Fruit fly (Drosophila melanogaster): ENCODE data around the gene Vps15.
A peak's percentile ranks its signal among the peaks of the same experiment; 100 is the strongest.

Vps15 gene

DNA sequence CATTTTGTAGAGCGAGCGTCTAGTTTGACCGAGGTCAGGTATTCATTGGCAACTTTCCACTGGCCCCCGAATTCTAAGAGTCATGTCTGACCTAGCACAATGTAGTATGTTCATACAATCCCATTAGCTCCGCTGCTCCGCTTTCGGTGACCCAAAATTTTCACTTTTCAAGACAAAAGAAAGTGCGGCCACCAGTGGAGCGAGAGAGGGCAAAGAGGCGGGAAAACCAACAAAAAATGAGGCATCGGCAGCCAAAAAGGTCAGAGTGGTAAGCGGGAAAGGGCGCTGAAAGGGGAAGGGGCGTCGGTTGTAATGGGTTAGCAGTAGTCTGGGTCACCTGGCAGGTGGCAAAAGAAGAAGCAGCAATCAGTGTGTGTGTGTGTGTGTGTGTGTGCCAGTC lies 30.1 kb downstream of the Vps15 start (continued):
- TF ChIP-seq dan (GFP tag; IDR thresholded peaks at IDR 0.05) (no peak), pfk (GFP tag; optimal IDR thresholded peaks at IDR 0.05) (no peak), Aef1 (GFP tag; IDR thresholded peaks at IDR 0.05) (no peak), sr (GFP tag; IDR thresholded peaks at IDR 0.05) (no peak), CG1603 (tag; optimal IDR thresholded peaks at IDR 0.05) (peak; percentile 18), dmrt11E (tag; optimal IDR thresholded peaks at IDR 0.05) (peak; percentile 32), MTF-1 (GFP tag; optimal IDR thresholded peaks at IDR 0.05; ENCODE audit: borderline replicate concordance) (no peak), sens (GFP tag) (peak; percentile 60), Awh (GFP tag; IDR thresholded peaks at IDR 0.05) (no peak), Hey (tag; optimal IDR thresholded peaks at IDR 0.05) (no peak), CG3281 (GFP tag; optimal IDR thresholded peaks at IDR 0.05) (no peak), inv (GFP tag; IDR thresholded peaks at IDR 0.05; ENCODE audit: partially characterized antibody) (no peak), CG4360 (GFP tag; IDR thresholded peaks at IDR 0.05) (no peak), bsh (GFP tag; optimal IDR thresholded peaks at IDR 0.05) (peak in 1 of 2 experiments; percentile 52), Meics (GFP tag; optimal IDR thresholded peaks at IDR 0.05) (no peak), ac (GFP tag; optimal IDR thresholded peaks at IDR 0.05) (peak; percentile 36), tna (GFP tag; IDR thresholded peaks at IDR 0.05; ENCODE audit: partially characterized antibody) (no peak), nerfin-1 (tag; optimal IDR thresholded peaks at IDR 0.05) (no peak), CG13424 (tag; optimal IDR thresholded peaks at IDR 0.05) (no peak), CG34224 (GFP tag; IDR thresholded peaks at IDR 0.05; ENCODE audit: partially characterized antibody) (no peak), Usf (GFP tag; optimal IDR thresholded peaks at IDR 0.05) (no peak), prd (optimal IDR thresholded peaks at IDR 0.05) (no peak), prd (GFP tag; IDR thresholded peaks at IDR 0.05) (0 out of 3 replicates have a peak, but pooled peaks have one; percentile 25), CG12659 (GFP tag; optimal IDR thresholded peaks at IDR 0.05) (no peak), gsb-n (tag; optimal IDR thresholded peaks at IDR 0.05) (peak; percentile 83), CG10267 (tag; optimal IDR thresholded peaks at IDR 0.05) (no peak), Deaf1 (tag; optimal IDR thresholded peaks at IDR 0.05) (no peak), gcm2 (GFP tag; optimal IDR thresholded peaks at IDR 0.05) (no peak), Spps (tag; optimal IDR thresholded peaks at IDR 0.05) (peak; percentile 14), Atf6 (GFP tag; IDR thresholded peaks at IDR 0.05) (no peak), D19A (tag; optimal IDR thresholded peaks at IDR 0.05) (peak; percentile 5), CG4707 (GFP tag; optimal IDR thresholded peaks at IDR 0.05) (peak; percentile 18), CG4730 (GFP tag; IDR thresholded peaks at IDR 0.05) (no peak), CG10431 (GFP tag; optimal IDR thresholded peaks at IDR 0.05) (peak; percentile 47), CG12391 (tag; optimal IDR thresholded peaks at IDR 0.05) (no peak), Mad (GFP tag; optimal IDR thresholded peaks at IDR 0.05) (no peak), ATbp (GFP tag; optimal IDR thresholded peaks at IDR 0.05) (no peak), CG2875 (GFP tag; optimal IDR thresholded peaks at IDR 0.05) (peak; percentile 24), pan (optimal IDR thresholded peaks at IDR 0.05) (no peak), pan (GFP tag; optimal IDR thresholded peaks at IDR 0.05 in 1 of 2, IDR thresholded peaks at IDR 0.05 in 1 of 2) (no peak), kni (GFP tag; optimal IDR thresholded peaks at IDR 0.05) (peak; percentile 77), CG14710 (tag; optimal IDR thresholded peaks at IDR 0.05) (peak; percentile 35), CG13296 (GFP tag; optimal IDR thresholded peaks at IDR 0.05) (no peak), Med (GFP tag) (peak; percentile 38), nmo (GFP tag; optimal IDR thresholded peaks at IDR 0.05) (no peak), tgo (GFP tag; IDR thresholded peaks at IDR 0.05) (no peak), CG4328 (GFP tag; optimal IDR thresholded peaks at IDR 0.05) (no peak), Atf-2 (GFP tag; optimal IDR thresholded peaks at IDR 0.05) (no peak), trem (tag; optimal IDR thresholded peaks at IDR 0.05) (peak; percentile 25), Blimp-1 (GFP tag; optimal IDR thresholded peaks at IDR 0.05) (peak; percentile 100), chinmo (GFP tag; IDR thresholded peaks at IDR 0.05; ENCODE audit: partially characterized antibody) (no peak)

Measured in whole organism, embryonic.